Worm (Caenorhabditis elegans): ENCODE measurements around the gene srd-29.

srd-29 gene

ce11 chrV:7649963-7650362, 14.4 kb downstream of the srd-29 start:
- no peak for TF ChIP-seq F37D6.2 (tag; optimal IDR thresholded peaks at IDR 0.05)
- TF ChIP-seq T20F7.1 (GFP tag; optimal IDR thresholded peaks at IDR 0.05) = no peak
- TF ChIP-seq fos-1 (tag; optimal IDR thresholded peaks at IDR 0.05) = no peak
- no peak for TF ChIP-seq dmd-8 (GFP tag; IDR thresholded peaks at IDR 0.05)
- TF ChIP-seq lin-29 (GFP tag; IDR thresholded peaks at IDR 0.05) = no peak
- peak in 1 of 2 experiments; percentile 96 for TF ChIP-seq unc-62 (GFP tag; optimal IDR thresholded peaks at IDR 0.05 in 1 of 2)
- TF ChIP-seq unc-62 (tag; optimal IDR thresholded peaks at IDR 0.05) = no peak

ce11 chrV:7651757-7652156, 16.2 kb downstream of the srd-29 start, which contains the start of gene srh-234:
Gene srh-234 (minus strand): TSS chrV:7651857.
- TF ChIP-seq mdl-1 (tag; optimal IDR thresholded peaks at IDR 0.05) = no peak
- no peak for TF ChIP-seq ceh-32 (tag; optimal IDR thresholded peaks at IDR 0.05; ENCODE audit: poor library complexity)
- TF ChIP-seq cey-2 (tag; optimal IDR thresholded peaks at IDR 0.05; ENCODE audit: borderline replicate concordance, insufficient read depth) = no peak
- TF ChIP-seq ctbp-1 (GFP tag; IDR thresholded peaks at IDR 0.05) = no peak
- TF ChIP-seq ceh-82 (tag; optimal IDR thresholded peaks at IDR 0.05) = no peak
- TF ChIP-seq snpc-1.2 (GFP tag; IDR thresholded peaks at IDR 0.05) = no peak
- no peak for TF ChIP-seq nhr-28 (tag; optimal IDR thresholded peaks at IDR 0.05)
- no peak for TF ChIP-seq ZK546.5 (tag; optimal IDR thresholded peaks at IDR 0.05)
- no peak for TF ChIP-seq ZK337.2 (GFP tag; IDR thresholded peaks at IDR 0.05)
- TF ChIP-seq duxl-1 (tag; optimal IDR thresholded peaks at IDR 0.05; ENCODE audit: poor library complexity) = no peak

- TF ChIP-seq daf-8 (GFP tag; IDR thresholded peaks at IDR 0.05) (no peak), ama-1 (optimal IDR thresholded peaks at IDR 0.05) (no peak), nhr-237 (tag; optimal IDR thresholded peaks at IDR 0.05) (no peak), unc-62 (GFP tag; optimal IDR thresholded peaks at IDR 0.05 in 1 of 2) (peak in 1 of 2 experiments; percentile 33), unc-62 (tag; optimal IDR thresholded peaks at IDR 0.05) (no peak), skn-1 (tag; optimal IDR thresholded peaks at IDR 0.05) (no peak)
Observed at ce11 chrV:7653567-7653966, 18.0 kb downstream of the srd-29 start, which contains the start of gene srh-200. Gene srh-200 (minus strand): TSS chrV:7653667.

ce11 chrV:7667940-7668339, 32.4 kb downstream of the srd-29 start, which contains the start of gene C12D5.5:
Gene C12D5.5 (plus strand): TSS chrV:7668240.
- TF ChIP-seq sdz-12 (GFP tag; optimal IDR thresholded peaks at IDR 0.05) = no peak
- no peak for TF ChIP-seq D1046.2 (GFP tag; IDR thresholded peaks at IDR 0.05)
- no peak for TF ChIP-seq zfp-2 (tag; optimal IDR thresholded peaks at IDR 0.05)
- TF ChIP-seq saeg-2 (GFP tag; IDR thresholded peaks at IDR 0.05) = no peak
- TF ChIP-seq jun-1 (tag; optimal IDR thresholded peaks at IDR 0.05) = no peak
- no peak for TF ChIP-seq fos-1 (tag; optimal IDR thresholded peaks at IDR 0.05)
- TF ChIP-seq unc-130 (GFP tag; optimal IDR thresholded peaks at IDR 0.05) = no peak
- TF ChIP-seq nhr-41 (GFP tag; IDR thresholded peaks at IDR 0.05) = no peak
- TF ChIP-seq dmd-6 (GFP tag; IDR thresholded peaks at IDR 0.05) = no peak
- TF ChIP-seq nhr-111 (GFP tag; optimal IDR thresholded peaks at IDR 0.05) = no peak
- no peak for TF ChIP-seq Y48G9A.11 (GFP tag; IDR thresholded peaks at IDR 0.05)
- TF ChIP-seq mxl-3 (GFP tag; optimal IDR thresholded peaks at IDR 0.05) = no peak
- no peak for TF ChIP-seq F37D6.2 (tag; optimal IDR thresholded peaks at IDR 0.05)
- TF ChIP-seq Y105C5A.15 (GFP tag; IDR thresholded peaks at IDR 0.05) = no peak
- TF ChIP-seq fkh-10 (GFP tag; optimal IDR thresholded peaks at IDR 0.05) = no peak
- no peak for TF ChIP-seq ceh-32 (tag; optimal IDR thresholded peaks at IDR 0.05; ENCODE audit: poor library complexity)
- TF ChIP-seq nhr-28 (tag; optimal IDR thresholded peaks at IDR 0.05) = no peak
- TF ChIP-seq lin-38 (GFP tag; IDR thresholded peaks at IDR 0.05) = no peak

ce11 chrV:7672258-7672657, 36.7 kb downstream of the srd-29 start, which contains the start of gene C12D5.4:
Gene C12D5.4 (plus strand): TSS chrV:7672558.
- TF ChIP-seq spr-3 (GFP tag; optimal IDR thresholded peaks at IDR 0.05) = no peak
- TF ChIP-seq F26F4.8 (GFP tag; conservative IDR thresholded peaks at IDR 0.05) = no peak
- TF ChIP-seq pqm-1 (tag; optimal IDR thresholded peaks at IDR 0.05) = no peak
- no peak for TF ChIP-seq zfp-3 (GFP tag; conservative IDR thresholded peaks at IDR 0.05)
- no peak for TF ChIP-seq T20F7.1 (GFP tag; optimal IDR thresholded peaks at IDR 0.05)
- TF ChIP-seq ama-1 (optimal IDR thresholded peaks at IDR 0.05) = no peak
- no peak for TF ChIP-seq madf-5 (GFP tag; IDR thresholded peaks at IDR 0.05)
- no peak for TF ChIP-seq lin-1 (GFP tag; IDR thresholded peaks at IDR 0.05)
- no peak for TF ChIP-seq arid-1 (GFP tag; conservative IDR thresholded peaks at IDR 0.05)
- TF ChIP-seq hlh-11 (tag; optimal IDR thresholded peaks at IDR 0.05) = no peak
- no peak for TF ChIP-seq nhr-11 (tag; optimal IDR thresholded peaks at IDR 0.05)
- no peak for TF ChIP-seq nhr-76 (tag; optimal IDR thresholded peaks at IDR 0.05)
- TF ChIP-seq spr-1 (tag; optimal IDR thresholded peaks at IDR 0.05) = no peak
